Fruit fly (Drosophila melanogaster) whole organism, prepupa: ENCODE measurements around the gene Task7.

Experiments used
- CG11294 ChIP-seq: fragments of 200-800 bp; sonication (Bioruptor generic); IDR thresholded peaks from 2 replicates; pipeline ENCODE4 v1.3.6; 2022; ENCODE audit warnings: missing biosample characterization, missing genetic modification characterization
- CG31627 ChIP-seq: fragments of 200-800 bp; sonication (Bioruptor generic); optimal IDR thresholded peaks from 3 replicates; lab custom pipeline; 2016; ENCODE audit warnings: missing biosample characterization, missing genetic modification characterization
- Eip78C ChIP-seq: fragments of 200-800 bp; sonication (Bioruptor generic); peaks from one replicate; lab custom pipeline; 2016; ENCODE audit warnings: missing biosample characterization, missing genetic modification characterization
- Sox14 ChIP-seq: fragments of 200-800 bp; sonication (Bioruptor generic); optimal IDR thresholded peaks from 3 replicates; lab custom pipeline; 2016; ENCODE audit warnings: missing biosample characterization, missing genetic modification characterization
- Sox15 ChIP-seq: fragments of 200-800 bp; sonication (Bioruptor generic); optimal IDR thresholded peaks from 3 replicates; lab custom pipeline; 2016; ENCODE audit warnings: missing biosample characterization, missing genetic modification characterization
- fd85E ChIP-seq: fragments of 200-800 bp; sonication (Bioruptor generic); optimal IDR thresholded peaks from 3 replicates; lab custom pipeline; 2016; ENCODE audit warnings: missing biosample characterization, missing genetic modification characterization
- spab ChIP-seq: fragments of 200-800 bp; sonication (Bioruptor generic); optimal IDR thresholded peaks from 2 replicates; lab custom pipeline; 2017; ENCODE audit warnings: missing biosample characterization, mild to moderate bottlenecking, missing genetic modification characterization, missing genetic modification reagents
- ss ChIP-seq, 2 experiments: fragments of 200-800 bp; sonication (Bioruptor generic); optimal IDR thresholded peaks; 2 replicates in 1 of 2; 3 replicates in 1 of 2; lab custom pipeline; 2017 to 2018; ENCODE audit warnings: mild to moderate bottlenecking in 2 of 2, missing biosample characterization in 2 of 2, missing genetic modification characterization in 2 of 2, moderate library complexity in 1 of 2

dm6 chr3R:9392421-9392820 lies 19.7 kb downstream of the Task7 start:
- TF ChIP-seq CG11294 (GFP tag; lab: Robert Waterston, UW) (no peak), Eip78C (no peak), Sox14 (GFP tag; lab: Kevin White, UChicago) (no peak), ss (GFP tag; optimal IDR thresholded peaks at IDR 0.05; lab: Kevin White, UChicago) (no peak), Sox15 (GFP tag; lab: Kevin White, UChicago) (no peak), fd85E (GFP tag; lab: Kevin White, UChicago) (no peak), spab (GFP tag; lab: Kevin White, UChicago) (no peak), CG31627 (GFP tag; lab: Kevin White, UChicago) (no peak)
